Worm (Caenorhabditis elegans): ENCODE data around the gene npr-27.

The npr-27 gene

ce11 chrIV:7319931-7320435, 14.6 kb downstream of the npr-27 start (continued):
- TF ChIP-seq ceh-24 (tag; optimal IDR thresholded peaks at IDR 0.05) (no peak), eyg-1 (tag; optimal IDR thresholded peaks at IDR 0.05) (peak; percentile 5), unc-42 (tag; optimal IDR thresholded peaks at IDR 0.05) (peak; percentile 87), ceh-34 (tag; optimal IDR thresholded peaks at IDR 0.05) (peak; percentile 55), unc-86 (tag; optimal IDR thresholded peaks at IDR 0.05) (no peak), ceh-2 (tag; optimal IDR thresholded peaks at IDR 0.05) (peak; percentile 29), hlh-15 (tag; optimal IDR thresholded peaks at IDR 0.05) (no peak), C08G9.2 (tag; optimal IDR thresholded peaks at IDR 0.05) (peak; percentile 16), pros-1 (tag; optimal IDR thresholded peaks at IDR 0.05) (peak; percentile 96), unc-55 (GFP tag; optimal IDR thresholded peaks at IDR 0.05) (peak; percentile 69), hlh-13 (GFP tag; optimal IDR thresholded peaks at IDR 0.05) (no peak), lim-6 (tag; optimal IDR thresholded peaks at IDR 0.05) (no peak), ttx-3 (tag; optimal IDR thresholded peaks at IDR 0.05) (no peak), pha-2 (tag; optimal IDR thresholded peaks at IDR 0.05) (no peak), K02D7.2 (tag; optimal IDR thresholded peaks at IDR 0.05) (no peak), sox-2 (GFP tag; IDR thresholded peaks at IDR 0.05) (no peak), sox-4 (tag; optimal IDR thresholded peaks at IDR 0.05) (no peak), dve-1 (tag; optimal IDR thresholded peaks at IDR 0.05) (no peak), ceh-14 (tag; optimal IDR thresholded peaks at IDR 0.05) (peak; percentile 28), F13H6.1 (tag; optimal IDR thresholded peaks at IDR 0.05) (peak; percentile 53), K09A11.1 (tag; optimal IDR thresholded peaks at IDR 0.05; ENCODE audit: insufficient read depth) (no peak), Y22D7AL.16 (tag; optimal IDR thresholded peaks at IDR 0.05) (no peak), ceh-6 (GFP tag; optimal IDR thresholded peaks at IDR 0.05) (no peak), sdc-2 (tag; optimal IDR thresholded peaks at IDR 0.05) (no peak), dmd-4 (tag; optimal IDR thresholded peaks at IDR 0.05; ENCODE audit: borderline replicate concordance) (no peak), ceh-9 (tag; optimal IDR thresholded peaks at IDR 0.05) (no peak), pqm-1 (tag; optimal IDR thresholded peaks at IDR 0.05) (no peak), pha-4 (tag; optimal IDR thresholded peaks at IDR 0.05) (no peak), hlh-30 (tag; optimal IDR thresholded peaks at IDR 0.05; ENCODE audit: insufficient read depth) (peak; percentile 52), pag-3 (tag; optimal IDR thresholded peaks at IDR 0.05; ENCODE audit: borderline replicate concordance) (no peak), unc-3 (GFP tag; conservative IDR thresholded peaks at IDR 0.05) (no peak), unc-3 (tag; optimal IDR thresholded peaks at IDR 0.05) (no peak), lin-11 (tag; optimal IDR thresholded peaks at IDR 0.05) (no peak), nfya-1 (tag; optimal IDR thresholded peaks at IDR 0.05) (peak; percentile 81), odd-2 (tag; optimal IDR thresholded peaks at IDR 0.05) (no peak), npax-4 (tag; optimal IDR thresholded peaks at IDR 0.05) (no peak), ceh-18 (tag; optimal IDR thresholded peaks at IDR 0.05) (peak; percentile 79), elt-2 (tag; optimal IDR thresholded peaks at IDR 0.05) (peak; percentile 27), hlh-6 (tag; optimal IDR thresholded peaks at IDR 0.05) (peak; percentile 1), madf-2 (tag; optimal IDR thresholded peaks at IDR 0.05) (no peak), syd-9 (tag; optimal IDR thresholded peaks at IDR 0.05) (peak; percentile 13)

- TF ChIP-seq ceh-6 (GFP tag; optimal IDR thresholded peaks at IDR 0.05): no peak
- no peak for TF ChIP-seq pha-4 (tag; optimal IDR thresholded peaks at IDR 0.05)
- no peak for TF ChIP-seq syd-9 (tag; optimal IDR thresholded peaks at IDR 0.05)
- TF ChIP-seq sox-2 (GFP tag; IDR thresholded peaks at IDR 0.05): no peak
- TF ChIP-seq ama-1 (optimal IDR thresholded peaks at IDR 0.05): no peak
- no peak for TF ChIP-seq unc-3 (GFP tag; conservative IDR thresholded peaks at IDR 0.05)
- TF ChIP-seq unc-3 (tag; optimal IDR thresholded peaks at IDR 0.05): no peak
- TF ChIP-seq unc-42 (tag; optimal IDR thresholded peaks at IDR 0.05): no peak
- TF ChIP-seq odd-2 (tag; optimal IDR thresholded peaks at IDR 0.05): no peak
- no peak for TF ChIP-seq npax-4 (tag; optimal IDR thresholded peaks at IDR 0.05)
- no peak for TF ChIP-seq eyg-1 (tag; optimal IDR thresholded peaks at IDR 0.05)
- no peak for TF ChIP-seq gmeb-2 (tag; optimal IDR thresholded peaks at IDR 0.05)
- no peak for TF ChIP-seq elt-2 (tag; optimal IDR thresholded peaks at IDR 0.05)
- no peak for TF ChIP-seq lim-6 (tag; optimal IDR thresholded peaks at IDR 0.05)
- no peak for TF ChIP-seq K02D7.2 (tag; optimal IDR thresholded peaks at IDR 0.05)
- no peak for TF ChIP-seq ceh-31 (tag; optimal IDR thresholded peaks at IDR 0.05)
- no peak for TF ChIP-seq unc-86 (tag; optimal IDR thresholded peaks at IDR 0.05)
These were observed 15.3 kb downstream of the npr-27 start for ce11 chrIV:7320688-7321087.
